Fruit fly (Drosophila melanogaster): ENCODE results near the gene Qtzl.

Gene Qtzl

dm6 chr2L:11987945-11988344, 7.6 kb upstream of the Qtzl start, which contains the start of the genes CG6686 and CG34163 (continued):
- peak; percentile 58 for TF ChIP-seq az2 (GFP tag; optimal IDR thresholded peaks at IDR 0.05)
- TF ChIP-seq corto (GFP tag; optimal IDR thresholded peaks at IDR 0.05), result no peak
- no peak for TF ChIP-seq Dek (tag; optimal IDR thresholded peaks at IDR 0.05)
- peak; percentile 54 for TF ChIP-seq CG13894 (tag; optimal IDR thresholded peaks at IDR 0.05)
- peak; percentile 61 for TF ChIP-seq Xbp1 (GFP tag; optimal IDR thresholded peaks at IDR 0.05)
- TF ChIP-seq ab (GFP tag; optimal IDR thresholded peaks at IDR 0.05), result no peak
- no peak for TF ChIP-seq mld (GFP tag; IDR thresholded peaks at IDR 0.05; ENCODE audit: partially characterized antibody)
- peak; percentile 20 to 44 for TF ChIP-seq dpn (GFP tag; optimal IDR thresholded peaks at IDR 0.05)
- peak; percentile 3 for TF ChIP-seq Atf-2 (GFP tag; optimal IDR thresholded peaks at IDR 0.05)
- peak; percentile 14 for TF ChIP-seq CG18011 (GFP tag; optimal IDR thresholded peaks at IDR 0.05)
- no peak for TF ChIP-seq CG7987 (GFP tag; optimal IDR thresholded peaks at IDR 0.05)
- TF ChIP-seq CG2120 (GFP tag; optimal IDR thresholded peaks at IDR 0.05), result peak; percentile 76
- peak; percentile 33 for TF ChIP-seq grau (tag; optimal IDR thresholded peaks at IDR 0.05)
- TF ChIP-seq CG1647 (GFP tag; optimal IDR thresholded peaks at IDR 0.05), result peak; percentile 8
- no peak for TF ChIP-seq tgo (GFP tag; IDR thresholded peaks at IDR 0.05)
- TF ChIP-seq CG7271 (tag; optimal IDR thresholded peaks at IDR 0.05), result peak; percentile 61
- peak; percentile 39; the same call in 1 of the 2 replicates for TF ChIP-seq CG10366 (GFP tag; IDR thresholded peaks at IDR 0.05)
- peak; percentile 13 for TF ChIP-seq Myb (GFP tag; optimal IDR thresholded peaks at IDR 0.05)
- TF ChIP-seq Camta (GFP tag; optimal IDR thresholded peaks at IDR 0.05), result peak; percentile 51
- TF ChIP-seq dm (GFP tag; optimal IDR thresholded peaks at IDR 0.05), result peak; percentile 92
- TF ChIP-seq Chrac-16 (GFP tag; optimal IDR thresholded peaks at IDR 0.05), result peak; percentile 33
- no peak for TF ChIP-seq CG12769 (tag; optimal IDR thresholded peaks at IDR 0.05)
- TF ChIP-seq Blimp-1 (GFP tag; optimal IDR thresholded peaks at IDR 0.05), result no peak
- peak; percentile 86 for TF ChIP-seq sens (GFP tag)
- no peak for TF ChIP-seq gcm2 (GFP tag; optimal IDR thresholded peaks at IDR 0.05)
- peak; percentile 65 for TF ChIP-seq CG2712 (tag; optimal IDR thresholded peaks at IDR 0.05)
- TF ChIP-seq CG12659 (GFP tag; optimal IDR thresholded peaks at IDR 0.05), result peak; percentile 68
- no peak for TF ChIP-seq Atf3 (GFP tag; optimal IDR thresholded peaks at IDR 0.05)
- peak; percentile 88 for TF ChIP-seq CG17186 (GFP tag; optimal IDR thresholded peaks at IDR 0.05)
- TF ChIP-seq CG7839 (tag; optimal IDR thresholded peaks at IDR 0.05), result peak; percentile 45
- TF ChIP-seq Med (GFP tag), result peak; percentile 87
- TF ChIP-seq CG10462 (GFP tag; optimal IDR thresholded peaks at IDR 0.05), result peak; percentile 37
- peak; percentile 21 for TF ChIP-seq chn (GFP tag; optimal IDR thresholded peaks at IDR 0.05)
- TF ChIP-seq Sry-β (GFP tag; optimal IDR thresholded peaks at IDR 0.05), result peak; percentile 77
- no peak for TF ChIP-seq her (GFP tag; optimal IDR thresholded peaks at IDR 0.05)
- TF ChIP-seq CG1603 (tag; optimal IDR thresholded peaks at IDR 0.05), result peak; percentile 29
- TF ChIP-seq Pdp1 (GFP tag; optimal IDR thresholded peaks at IDR 0.05), result peak in 1 of 2 experiments; percentile 66
- peak; percentile 27 for TF ChIP-seq CG15601 (tag; optimal IDR thresholded peaks at IDR 0.05)
- peak; percentile 43 for TF ChIP-seq Dp (GFP tag; optimal IDR thresholded peaks at IDR 0.05)
- TF ChIP-seq chm (GFP tag; IDR thresholded peaks at IDR 0.05), result no peak
- TF ChIP-seq BtbVII (GFP tag; optimal IDR thresholded peaks at IDR 0.05), result no peak
- peak; percentile 23 for TF ChIP-seq CG13424 (tag; optimal IDR thresholded peaks at IDR 0.05)
- TF ChIP-seq ATbp (GFP tag; optimal IDR thresholded peaks at IDR 0.05), result no peak
- peak; percentile 44 for TF ChIP-seq zen (tag; optimal IDR thresholded peaks at IDR 0.05)
- peak; percentile 49; the same call in 1 of the 3 replicates for TF ChIP-seq zfh1 (GFP tag; IDR thresholded peaks at IDR 0.05)
- peak; percentile 42 for TF ChIP-seq CG13775 (GFP tag; optimal IDR thresholded peaks at IDR 0.05)
- peak; percentile 42; the same call in 1 of the 2 replicates for TF ChIP-seq sob (GFP tag; IDR thresholded peaks at IDR 0.05)
- peak; percentile 27; the same call in 1 of the 2 replicates for TF ChIP-seq Xrp1 (GFP tag; IDR thresholded peaks at IDR 0.05)
- TF ChIP-seq knrl (GFP tag; IDR thresholded peaks at IDR 0.05; ENCODE audit: partially characterized antibody), result 0 out of 3 replicates have a peak, but pooled peaks have one; percentile 21
- peak; percentile 12 for TF ChIP-seq ind (GFP tag; optimal IDR thresholded peaks at IDR 0.05)

All from whole organism, embryonic.